Fruit fly (Drosophila melanogaster): ENCODE results near the gene CG15386.

Gene CG15386

dm6 chr2L:2172460-2173121, 44.5 kb downstream of the CG15386 start (continued):
- no peak for TF ChIP-seq Dbx (GFP tag; IDR thresholded peaks at IDR 0.05)
- TF ChIP-seq Ets97D (GFP tag; optimal IDR thresholded peaks at IDR 0.05) = no peak
- no peak for TF ChIP-seq dysf (GFP tag; IDR thresholded peaks at IDR 0.05)
- peak; percentile 43 for TF ChIP-seq zf30C (GFP tag; optimal IDR thresholded peaks at IDR 0.05)
- TF ChIP-seq chn (GFP tag; optimal IDR thresholded peaks at IDR 0.05) = no peak
- TF ChIP-seq peb (GFP tag; IDR thresholded peaks at IDR 0.05) = no peak
- TF ChIP-seq CG2202 (tag; optimal IDR thresholded peaks at IDR 0.05) = no peak
- no peak for TF ChIP-seq CG5180 (GFP tag; optimal IDR thresholded peaks at IDR 0.05)
- TF ChIP-seq CG2678 (tag; optimal IDR thresholded peaks at IDR 0.05) = peak; percentile 12
- TF ChIP-seq CG10147 (GFP tag; optimal IDR thresholded peaks at IDR 0.05) = no peak
- TF ChIP-seq CG5245 (GFP tag; optimal IDR thresholded peaks at IDR 0.05) = no peak
- peak; percentile 9 for TF ChIP-seq CG11504 (tag; optimal IDR thresholded peaks at IDR 0.05)
- TF ChIP-seq pzg (GFP tag; optimal IDR thresholded peaks at IDR 0.05) = no peak
- no peak for TF ChIP-seq so (GFP tag; IDR thresholded peaks at IDR 0.05)
- TF ChIP-seq CG15601 (tag; optimal IDR thresholded peaks at IDR 0.05) = no peak
- TF ChIP-seq dm (GFP tag; optimal IDR thresholded peaks at IDR 0.05) = no peak
- no peak for TF ChIP-seq seq (GFP tag; IDR thresholded peaks at IDR 0.05)
- no peak for TF ChIP-seq CG43689 (GFP tag; IDR thresholded peaks at IDR 0.05)
- no peak for TF ChIP-seq sc (optimal IDR thresholded peaks at IDR 0.05)
- no peak for TF ChIP-seq sc (GFP tag; optimal IDR thresholded peaks at IDR 0.05)
- TF ChIP-seq CG13123 (GFP tag; optimal IDR thresholded peaks at IDR 0.05) = no peak
- no peak for TF ChIP-seq CG2889 (GFP tag; IDR thresholded peaks at IDR 0.05)
- no peak for TF ChIP-seq CG12071 (GFP tag; optimal IDR thresholded peaks at IDR 0.05)
- no peak for TF ChIP-seq Ada2b (GFP tag; IDR thresholded peaks at IDR 0.05)
- TF ChIP-seq Blimp-1 (GFP tag; optimal IDR thresholded peaks at IDR 0.05) = peak; percentile 1
- peak in 1 of 2 experiments; percentile 13 for TF ChIP-seq Hr51 (GFP tag; optimal IDR thresholded peaks at IDR 0.05)
- TF ChIP-seq Nf-YB (GFP tag; optimal IDR thresholded peaks at IDR 0.05) = no peak
- TF ChIP-seq tup (GFP tag; optimal IDR thresholded peaks at IDR 0.05) = no peak
- TF ChIP-seq CG9437 (GFP tag; optimal IDR thresholded peaks at IDR 0.05) = no peak
- no peak for TF ChIP-seq CG1647 (GFP tag; optimal IDR thresholded peaks at IDR 0.05)
- no peak for TF ChIP-seq abd-A (tag; optimal IDR thresholded peaks at IDR 0.05)
- TF ChIP-seq CG4360 (GFP tag; IDR thresholded peaks at IDR 0.05) = 0 out of 2 replicates have a peak, but pooled peaks have one; percentile 16
- peak; percentile 75 for TF ChIP-seq sens (GFP tag)
- peak in 1 of 2 experiments; percentile 41 for TF ChIP-seq eve (GFP tag; optimal IDR thresholded peaks at IDR 0.05)
- no peak for TF ChIP-seq CG33213 (GFP tag; optimal IDR thresholded peaks at IDR 0.05)
- TF ChIP-seq Rx (GFP tag; IDR thresholded peaks at IDR 0.05) = no peak
- TF ChIP-seq CG2199 (GFP tag; IDR thresholded peaks at IDR 0.05) = no peak
- TF ChIP-seq crc (GFP tag; optimal IDR thresholded peaks at IDR 0.05) = no peak
- no peak for TF ChIP-seq CG13287 (GFP tag; IDR thresholded peaks at IDR 0.05; ENCODE audit: partially characterized antibody)
- TF ChIP-seq CG9727 (GFP tag; optimal IDR thresholded peaks at IDR 0.05) = peak; percentile 15
- TF ChIP-seq MTF-1 (GFP tag; optimal IDR thresholded peaks at IDR 0.05; ENCODE audit: borderline replicate concordance) = no peak
- TF ChIP-seq CG1792 (GFP tag; optimal IDR thresholded peaks at IDR 0.05) = no peak
- no peak for TF ChIP-seq CG18619 (GFP tag; optimal IDR thresholded peaks at IDR 0.05)
- TF ChIP-seq gcm (GFP tag; optimal IDR thresholded peaks at IDR 0.05) = no peak
- TF ChIP-seq CG14965 (GFP tag; optimal IDR thresholded peaks at IDR 0.05; ENCODE audit: borderline replicate concordance) = no peak
- TF ChIP-seq CG8765 (GFP tag; IDR thresholded peaks at IDR 0.05) = no peak
- TF ChIP-seq CG12744 (GFP tag; optimal IDR thresholded peaks at IDR 0.05) = no peak
- TF ChIP-seq prd (optimal IDR thresholded peaks at IDR 0.05) = no peak
- TF ChIP-seq prd (GFP tag; IDR thresholded peaks at IDR 0.05) = peak; percentile 26; the same call in 1 of the 3 replicates
- TF ChIP-seq CG12391 (tag; optimal IDR thresholded peaks at IDR 0.05) = peak; percentile 20
- TF ChIP-seq CG10431 (GFP tag; optimal IDR thresholded peaks at IDR 0.05) = no peak

Data from whole organism, embryonic.